Worm (Caenorhabditis elegans): ENCODE results near the gene srv-8.
"Not testable (repeated sequence)": the region's sequence is repeated elsewhere in the genome, so short reads cannot be mapped to it uniquely, and the experiment has no call there.

Gene srv-8

DNA sequence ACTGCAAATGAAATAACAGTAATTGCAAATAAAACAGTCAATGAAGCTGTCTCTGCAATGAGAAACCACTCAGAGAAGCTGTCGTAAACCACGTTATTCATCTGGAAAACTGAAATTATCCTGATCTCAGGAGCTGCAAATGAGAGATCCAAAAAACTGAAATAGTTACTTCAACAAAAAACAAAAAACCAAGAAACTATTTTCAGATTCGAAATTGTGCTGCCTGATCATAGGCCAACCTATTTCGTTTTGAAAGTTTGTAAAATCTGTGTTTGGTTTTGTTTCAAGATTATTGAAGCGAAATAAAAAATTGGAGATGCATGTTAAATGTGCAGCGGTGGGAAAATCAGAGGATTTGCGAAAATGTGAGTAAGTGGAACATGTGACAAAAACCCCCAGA lies at the start of gene srv-8:
Gene srv-8 (minus strand): TSS at position 101 of the 400 bp plus-strand sequence.
- no peak for TF ChIP-seq unc-62 (GFP tag; optimal IDR thresholded peaks at IDR 0.05)

- no peak for TF ChIP-seq unc-62 (GFP tag; optimal IDR thresholded peaks at IDR 0.05)
Observed at ce11 chrV:13468190-13468765, 47.7 kb upstream of the srv-8 start, which contains the start of the genes F25H9.6 and F25H9.7. Gene F25H9.6, minus strand, starts transcription at chrV:13468361. Gene F25H9.7, plus strand, starts transcription at chrV:13468376.

- TF ChIP-seq unc-62 (GFP tag; optimal IDR thresholded peaks at IDR 0.05) = no peak
Observed at ce11 chrV:13464123-13464522, 43.6 kb upstream of the srv-8 start.

ce11 chrV:13462974-13463373 lies 42.4 kb upstream of the srv-8 start, which contains the start of gene frm-10:
Gene frm-10, plus strand, starts transcription at chrV:13463207.
- no peak for TF ChIP-seq unc-62 (GFP tag; optimal IDR thresholded peaks at IDR 0.05)

- TF ChIP-seq unc-62 (GFP tag; optimal IDR thresholded peaks at IDR 0.05) = no peak
Observed at ce11 chrV:13459323-13459722, 38.8 kb upstream of the srv-8 start, which contains the start of gene bath-39. Gene bath-39, plus strand, starts transcription at chrV:13459459.

DNA sequence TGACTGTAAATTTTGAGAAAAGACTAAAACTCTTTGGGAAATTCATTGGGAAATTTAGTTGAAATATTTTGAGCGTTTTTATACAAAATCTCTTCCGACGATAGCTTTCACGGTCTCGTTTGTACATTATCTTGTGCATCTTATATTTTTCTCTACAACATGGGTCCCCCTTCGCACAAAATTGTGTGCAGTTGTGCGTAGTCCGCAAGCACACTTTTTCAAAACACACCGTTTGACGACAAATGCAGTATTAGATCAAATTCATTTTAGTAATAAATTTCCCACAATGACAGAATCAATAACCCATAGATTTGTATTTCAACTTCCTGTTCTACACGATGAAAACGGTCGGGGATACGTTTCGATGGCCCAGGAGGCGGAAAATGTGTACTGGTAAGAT lies 37.3 kb upstream of the srv-8 start, which contains the start of gene F25H9.2:
Gene F25H9.2 (plus strand): TSS at position 226 of the 400 bp plus-strand sequence.
- no peak for TF ChIP-seq unc-62 (GFP tag; optimal IDR thresholded peaks at IDR 0.05)

DNA sequence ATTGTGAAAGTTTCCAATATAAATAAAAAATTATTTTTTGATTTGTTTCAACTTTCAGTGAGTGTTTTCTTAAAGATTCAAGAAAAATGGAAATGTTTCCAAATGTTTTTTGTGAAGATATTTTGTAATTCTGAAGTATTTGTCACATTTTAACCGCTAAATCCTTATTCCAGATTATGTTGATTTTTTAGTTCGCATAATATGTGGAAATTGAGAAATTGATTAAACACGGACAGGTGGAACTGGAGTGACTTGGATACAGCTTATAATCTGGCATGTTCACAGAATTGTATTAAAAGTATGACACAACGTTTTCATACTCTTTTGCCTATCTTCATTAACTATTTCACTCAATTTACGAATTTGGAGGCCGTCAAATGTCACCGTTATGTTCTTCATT lies 34.9 kb upstream of the srv-8 start, which contains the start of gene lurp-3:
Gene lurp-3 (plus strand): TSS at position 301 of the 400 bp plus-strand sequence.
- TF ChIP-seq unc-62 (GFP tag; optimal IDR thresholded peaks at IDR 0.05) = no peak

- no peak for TF ChIP-seq unc-62 (GFP tag; optimal IDR thresholded peaks at IDR 0.05)
Observed at ce11 chrV:13453334-13453733, 32.8 kb upstream of the srv-8 start, which contains the start of gene lurp-2. Gene lurp-2, plus strand, starts transcription at chrV:13453634.

- no peak for TF ChIP-seq unc-62 (GFP tag; optimal IDR thresholded peaks at IDR 0.05)
Observed at ce11 chrV:13445229-13445949, 24.8 kb upstream of the srv-8 start, which contains the start of gene Y2H9A.4. Gene Y2H9A.4, plus strand, starts transcription at chrV:13445899.

DNA sequence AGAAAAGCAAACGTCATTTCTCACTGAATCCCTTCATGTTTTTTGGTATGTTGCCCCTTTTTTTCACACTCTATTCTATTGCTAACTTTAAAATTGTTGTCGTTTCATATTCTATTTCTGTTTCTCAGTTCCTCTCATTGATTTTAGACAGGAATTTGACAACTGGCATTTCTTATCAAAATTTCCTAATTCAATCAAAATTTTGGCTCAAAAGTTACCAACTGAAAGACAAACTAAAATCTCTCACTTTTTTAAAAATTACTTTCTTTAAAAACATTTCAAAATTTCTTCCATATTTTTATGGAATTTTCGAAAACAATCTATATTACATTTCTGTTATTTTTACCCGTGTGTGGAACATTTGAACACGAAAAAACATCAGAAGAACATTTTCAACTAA lies 23.0 kb upstream of the srv-8 start, which contains the start of gene Y2H9A.6:
Gene Y2H9A.6 (plus strand): TSS at position 301 of the 400 bp plus-strand sequence.
- TF ChIP-seq unc-62 (GFP tag; optimal IDR thresholded peaks at IDR 0.05) = not testable (repeated sequence)

DNA sequence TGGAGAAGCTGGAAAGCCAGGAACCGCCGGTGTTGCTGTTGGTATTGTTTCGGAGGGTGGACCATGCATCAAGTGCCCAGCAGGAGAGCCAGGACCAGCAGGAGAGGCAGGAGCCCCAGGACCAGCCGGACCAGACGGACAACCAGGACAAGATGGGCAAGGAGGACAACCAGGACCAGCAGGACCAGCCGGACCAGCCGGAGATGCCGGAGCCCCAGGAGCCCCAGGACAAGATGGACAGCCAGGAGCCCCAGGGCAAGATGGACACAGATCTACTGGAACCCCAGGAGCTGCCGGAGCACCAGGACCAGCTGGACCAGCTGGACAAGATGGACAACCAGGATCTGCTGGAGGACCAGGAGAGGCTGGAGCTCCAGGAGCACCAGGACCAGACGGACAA lies 22.3 kb upstream of the srv-8 start:
- TF ChIP-seq unc-62 (GFP tag; optimal IDR thresholded peaks at IDR 0.05) = no peak

DNA sequence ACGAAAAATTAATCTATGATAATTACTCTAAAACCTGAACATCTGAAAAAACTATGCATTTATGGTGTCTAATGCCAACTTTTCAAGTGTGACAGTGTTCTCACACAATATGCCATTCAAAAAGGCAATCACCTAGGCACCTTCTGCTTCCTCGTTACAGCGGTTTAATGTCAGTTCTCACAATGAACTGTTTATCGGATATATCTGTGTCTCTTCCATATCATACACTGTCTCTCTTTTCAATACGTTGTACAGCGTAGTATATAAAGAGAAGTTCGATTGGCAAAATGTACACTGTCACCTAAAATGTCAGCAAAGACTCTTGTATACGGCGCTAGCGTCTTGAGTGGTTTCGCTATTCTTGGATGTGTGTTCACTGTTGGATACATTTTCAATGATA lies 21.1 kb upstream of the srv-8 start, which contains the start of gene col-162:
Gene col-162 (plus strand): TSS at position 301 of the 400 bp plus-strand sequence.
- no peak for TF ChIP-seq unc-62 (GFP tag; optimal IDR thresholded peaks at IDR 0.05)

DNA sequence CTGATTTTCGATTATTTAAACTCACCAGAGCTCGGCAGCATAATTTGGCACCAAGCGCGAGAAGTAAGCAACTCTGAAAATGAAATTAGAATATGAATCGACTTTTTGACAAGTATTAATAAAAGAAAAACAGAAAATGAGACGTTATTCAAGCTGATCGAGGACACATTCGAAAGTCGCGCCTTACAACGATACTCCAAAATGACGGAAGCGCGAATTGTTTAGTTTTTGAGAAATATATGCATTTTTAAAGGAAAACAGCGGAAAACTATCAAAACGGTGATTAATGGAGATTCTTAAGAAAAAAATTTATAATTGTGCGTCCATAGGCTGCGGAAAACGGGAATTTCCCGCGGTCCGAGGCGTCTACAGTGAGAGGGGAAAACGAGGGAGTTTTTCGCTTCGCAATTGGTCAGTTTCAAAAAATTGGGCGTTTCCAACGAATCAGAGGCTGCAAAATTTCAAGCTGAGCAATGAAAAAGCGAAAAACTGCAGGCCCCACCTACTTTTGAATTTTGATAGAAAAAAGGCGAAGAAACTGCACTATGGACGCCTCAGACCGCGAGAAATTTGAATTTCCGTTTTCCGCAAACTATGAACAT lies 17.0 kb upstream of the srv-8 start, which contains the start of gene mes-4:
Gene mes-4 (minus strand): TSS at position 73 of the 602 bp plus-strand sequence.
- no peak for TF ChIP-seq unc-62 (GFP tag; optimal IDR thresholded peaks at IDR 0.05)

DNA sequence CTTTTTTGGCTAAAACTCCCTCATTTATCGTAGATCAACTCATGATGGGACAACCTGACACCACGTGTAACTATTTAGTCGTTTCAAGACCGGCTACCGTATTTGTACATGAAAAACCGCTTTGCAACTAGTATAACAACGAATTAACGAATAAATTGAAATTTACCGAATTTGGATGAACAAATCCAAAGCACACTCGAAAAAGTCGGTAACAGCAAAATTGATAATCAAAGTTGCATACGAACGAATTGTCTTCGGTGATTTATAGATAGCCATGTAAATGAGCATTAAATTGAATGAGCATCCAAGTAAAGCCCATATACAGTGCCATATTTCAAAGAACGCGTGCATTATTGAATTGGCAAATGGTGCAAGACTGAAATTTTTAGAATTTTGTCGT lies 11.8 kb upstream of the srv-8 start, which contains the start of gene srd-17:
Gene srd-17 (minus strand): TSS at position 351 of the 400 bp plus-strand sequence.
- no peak for TF ChIP-seq unc-62 (GFP tag; optimal IDR thresholded peaks at IDR 0.05)

DNA sequence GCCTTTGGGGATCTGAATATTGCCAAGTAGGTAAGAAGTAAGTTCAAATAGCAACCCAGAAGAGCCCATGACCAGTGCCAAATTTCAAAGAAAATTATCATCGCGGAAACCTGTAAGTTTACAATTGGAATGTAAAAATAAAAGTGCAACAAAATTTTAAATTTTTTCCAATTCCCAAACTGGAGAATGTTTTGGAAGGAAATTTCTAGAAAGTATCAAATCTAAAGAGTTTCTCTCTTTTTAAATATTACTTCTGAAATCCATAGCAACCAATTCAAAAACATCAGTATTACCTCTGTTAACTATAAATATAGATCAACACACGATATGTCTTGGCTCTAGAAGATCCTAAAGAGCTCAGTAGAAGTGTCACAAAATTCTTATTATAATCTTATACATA lies 8.1 kb upstream of the srv-8 start, which contains the start of gene srd-19:
Gene srd-19 (minus strand): TSS at position 101 of the 400 bp plus-strand sequence.
- TF ChIP-seq unc-62 (GFP tag; optimal IDR thresholded peaks at IDR 0.05) = no peak

- TF ChIP-seq unc-62 (GFP tag; optimal IDR thresholded peaks at IDR 0.05) = no peak
Observed at ce11 chrV:13427378-13427777, 6.8 kb upstream of the srv-8 start.

Measured in whole organism, dauer.